Worm (Caenorhabditis elegans) whole organism, mixed stage, embryonic: ENCODE results near the gene slc-25A21.
"Not testable (repeated sequence)": the region's sequence is repeated elsewhere in the genome, so short reads cannot be mapped to it uniquely, and the experiment has no call there.

Source experiments
- M03D4.4 ChIP-seq: sonication (generic microtip); optimal IDR thresholded peaks from 2 replicates; lab custom pipeline; 2017; ENCODE audit warnings: mild to moderate bottlenecking, missing genetic modification characterization, missing compliant biosample characterization
- blmp-1 ChIP-seq: fragments of 150-350 bp; optimal IDR thresholded peaks from 2 replicates; lab custom pipeline; 2014; ENCODE audit warnings: missing biosample characterization, missing genetic modification characterization
- ceh-39 ChIP-seq: fragments of 150-350 bp; optimal IDR thresholded peaks from 2 replicates; lab custom pipeline; 2014; ENCODE audit warnings: missing biosample characterization, missing genetic modification characterization
- cnd-1 ChIP-seq: fragments of 200-800 bp; sonication (Bioruptor generic); optimal IDR thresholded peaks from 2 replicates; lab custom pipeline; 2018; ENCODE audit warnings: mild to moderate bottlenecking, missing genetic modification characterization, missing compliant biosample characterization
- mab-5 ChIP-seq: fragments of 150-350 bp; optimal IDR thresholded peaks from 2 replicates; lab custom pipeline; 2014; ENCODE audit warnings: missing biosample characterization, missing genetic modification characterization
- nhr-12 ChIP-seq: fragments of 150-350 bp; optimal IDR thresholded peaks from 2 replicates; lab custom pipeline; 2014; ENCODE audit warnings: missing biosample characterization, missing genetic modification characterization
- nhr-28 ChIP-seq: fragments of 150-350 bp; optimal IDR thresholded peaks from 2 replicates; lab custom pipeline; 2014; ENCODE audit warnings: missing biosample characterization, missing genetic modification characterization
- snpc-4 ChIP-seq: fragments of 150-350 bp; optimal IDR thresholded peaks from 2 replicates; lab custom pipeline; 2014; ENCODE audit warnings: missing biosample characterization, missing genetic modification characterization
- sptf-1 ChIP-seq: sonication (generic microtip); optimal IDR thresholded peaks from 2 replicates; lab custom pipeline; 2017; ENCODE audit warnings: mild to moderate bottlenecking, missing genetic modification characterization, moderate library complexity, missing compliant biosample characterization
- unc-62 ChIP-seq: fragments of 150-350 bp; optimal IDR thresholded peaks from 2 replicates; lab custom pipeline; 2014; ENCODE audit warnings: missing biosample characterization, missing genetic modification reagents, missing genetic modification characterization
- ztf-11 ChIP-seq: fragments of 150-350 bp; optimal IDR thresholded peaks from 2 replicates; lab custom pipeline; 2014; ENCODE audit warnings: missing biosample characterization, missing genetic modification characterization

DNA sequence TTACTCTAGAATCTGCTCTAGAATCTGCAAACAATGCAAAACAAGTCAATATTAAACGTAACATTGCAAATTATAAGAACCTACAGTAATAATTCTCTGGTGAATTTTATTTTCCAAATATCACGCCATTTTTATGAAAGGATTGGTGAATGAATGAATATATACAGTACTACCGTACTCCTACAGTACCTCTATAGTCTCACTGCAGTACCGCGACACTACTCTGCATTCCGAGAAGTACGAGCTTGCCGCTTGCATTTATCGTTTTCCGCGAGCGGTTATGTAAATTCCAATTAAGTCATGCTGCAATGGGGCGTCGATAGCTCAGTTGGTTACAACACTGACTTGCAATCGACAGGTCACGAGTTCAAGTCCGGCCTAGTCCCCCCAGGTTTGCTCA lies 22.6 kb downstream of the slc-25A21 start, which contains the start of gene F23A7.4:
- TF ChIP-seq blmp-1; snpc-4 (tag; lab: Kevin White, UChicago); ztf-11; mab-5 (tag; lab: Kevin White, UChicago); M03D4.4 (tag; lab: Kevin White, UChicago); unc-62 (GFP tag; lab: Kevin White, UChicago); nhr-12 (tag; lab: Kevin White, UChicago); cnd-1 (tag; lab: Kevin White, UChicago); sptf-1 (tag; lab: Kevin White, UChicago); ceh-39; nhr-28 (tag; lab: Kevin White, UChicago): not testable (repeated sequence)
